Worm (Caenorhabditis elegans): Measurements from ENCODE around the gene C06E1.1.

C06E1.1 gene

DNA sequence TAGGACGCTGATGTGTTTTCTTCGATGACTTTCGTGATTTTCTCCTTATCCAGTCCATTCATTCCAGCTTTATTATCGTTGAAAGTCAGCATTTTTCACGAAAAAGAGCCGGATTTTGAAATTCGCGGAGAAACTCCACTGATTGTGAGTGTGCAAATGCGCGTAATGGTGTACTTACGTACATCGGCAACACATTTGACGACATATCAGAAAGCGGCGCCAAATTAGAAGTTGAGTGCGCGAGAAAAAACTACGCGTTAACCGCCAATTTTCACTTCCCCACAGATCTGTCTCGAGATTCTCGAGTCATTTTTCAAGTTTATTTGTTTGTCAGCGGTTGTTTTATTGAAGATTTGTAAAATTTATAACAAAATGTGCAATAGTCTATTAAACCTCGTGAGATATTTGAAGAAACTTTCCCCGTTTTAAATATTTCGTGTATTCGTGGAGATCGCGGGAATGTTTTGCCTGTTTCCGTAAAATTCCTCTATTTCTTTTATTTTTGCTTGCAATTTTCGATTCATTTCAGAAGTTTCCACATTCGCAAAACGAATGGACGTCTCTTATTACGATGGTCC, 22.9 kb downstream of the C06E1.1 start, which contains the start of the genes polk-1 and gpr-1 (continued):
- TF ChIP-seq F55B11.4 (tag; optimal IDR thresholded peaks at IDR 0.05; ENCODE audit: borderline replicate concordance, insufficient read depth) (no peak), nfyb-1 (GFP tag; IDR thresholded peaks at IDR 0.05) (no peak), gei-17 (GFP tag; optimal IDR thresholded peaks at IDR 0.05) (no peak), B0019.2 (GFP tag; conservative IDR thresholded peaks at IDR 0.05) (no peak), madf-8 (GFP tag; conservative IDR thresholded peaks at IDR 0.05) (peak; percentile 87), madf-10 (tag; optimal IDR thresholded peaks at IDR 0.05) (no peak), lsl-1 (GFP tag; optimal IDR thresholded peaks at IDR 0.05) (peak; percentile 61), mcd-1 (GFP tag; IDR thresholded peaks at IDR 0.05) (peak; percentile 57), hlh-26 (GFP tag; conservative IDR thresholded peaks at IDR 0.05) (no peak), hsf-1 (GFP tag; IDR thresholded peaks at IDR 0.05) (peak; percentile 78), B0336.3 (GFP tag; IDR thresholded peaks at IDR 0.05) (no peak), hlh-12 (tag; optimal IDR thresholded peaks at IDR 0.05) (no peak), lin-26 (GFP tag; IDR thresholded peaks at IDR 0.05) (no peak), ets-4 (GFP tag; optimal IDR thresholded peaks at IDR 0.05) (no peak), cebp-2 (GFP tag; IDR thresholded peaks at IDR 0.05) (no peak), F33H1.4 (GFP tag; IDR thresholded peaks at IDR 0.05) (peak; percentile 69), attf-3 (GFP tag; conservative IDR thresholded peaks at IDR 0.05) (peak; percentile 53; the same call in 1 of the 2 replicates), Y53G8AR.9 (GFP tag; conservative IDR thresholded peaks at IDR 0.05) (no peak), bed-1 (GFP tag; IDR thresholded peaks at IDR 0.05) (no peak), ceh-27 (GFP tag; optimal IDR thresholded peaks at IDR 0.05) (no peak), egl-18 (GFP tag; IDR thresholded peaks at IDR 0.05) (no peak), madf-3 (GFP tag; IDR thresholded peaks at IDR 0.05) (peak; percentile 81), cebp-1 (GFP tag; IDR thresholded peaks at IDR 0.05) (no peak), cebp-1 (tag; optimal IDR thresholded peaks at IDR 0.05) (no peak), tbp1 (GFP tag; optimal IDR thresholded peaks at IDR 0.05) (peak; percentile 10), egl-44 (GFP tag; IDR thresholded peaks at IDR 0.05) (no peak)

- TF ChIP-seq ztf-6 (GFP tag; IDR thresholded peaks at IDR 0.05) (no peak), ama-1 (optimal IDR thresholded peaks at IDR 0.05) (no peak), ama-1 (GFP tag; optimal IDR thresholded peaks at IDR 0.05) (no peak), somi-1 (GFP tag; optimal IDR thresholded peaks at IDR 0.05) (no peak), B0336.3 (GFP tag; IDR thresholded peaks at IDR 0.05) (no peak; the same call in 1 of the 2 replicates), lin-35 (GFP tag; optimal IDR thresholded peaks at IDR 0.05) (peak in 1 of 3 experiments; percentile 79), repo-1 (tag; optimal IDR thresholded peaks at IDR 0.05) (no peak), ceh-27 (GFP tag; optimal IDR thresholded peaks at IDR 0.05) (no peak), T07F8.4 (tag; optimal IDR thresholded peaks at IDR 0.05) (no peak), F22D6.2 (tag; optimal IDR thresholded peaks at IDR 0.05) (no peak), ztf-18 (tag; optimal IDR thresholded peaks at IDR 0.05) (peak; percentile 1), lin-26 (GFP tag; IDR thresholded peaks at IDR 0.05) (no peak), hlh-12 (tag; optimal IDR thresholded peaks at IDR 0.05) (no peak), mes-4 (tag; optimal IDR thresholded peaks at IDR 0.05) (no peak), dpff-1 (tag; optimal IDR thresholded peaks at IDR 0.05) (no peak), ztf-22 (GFP tag; optimal IDR thresholded peaks at IDR 0.05) (no peak), Y56A3A.18 (GFP tag; IDR thresholded peaks at IDR 0.05) (no peak), Y67H2A.10 (GFP tag; conservative IDR thresholded peaks at IDR 0.05) (no peak), ztf-25 (GFP tag; IDR thresholded peaks at IDR 0.05) (no peak), ztf-3 (GFP tag; optimal IDR thresholded peaks at IDR 0.05) (no peak), Y95B8A.8 (GFP tag; IDR thresholded peaks at IDR 0.05) (no peak), attf-5 (GFP tag; optimal IDR thresholded peaks at IDR 0.05) (peak; percentile 61), sea-2 (GFP tag; IDR thresholded peaks at IDR 0.05) (no peak), B0019.2 (GFP tag; conservative IDR thresholded peaks at IDR 0.05) (no peak), efl-1 (GFP tag; optimal IDR thresholded peaks at IDR 0.05) (peak; percentile 24), B0261.1 (tag; optimal IDR thresholded peaks at IDR 0.05) (no peak), ceh-79 (tag; optimal IDR thresholded peaks at IDR 0.05) (no peak), zfh-2 (GFP tag; conservative IDR thresholded peaks at IDR 0.05) (no peak), dpl-1 (GFP tag; optimal IDR thresholded peaks at IDR 0.05) (peak; percentile 47)
These were observed 25.2 kb downstream of the C06E1.1 start, which contains the start of gene dnj-10 for ce11 chrIII:8630833-8631232. Gene dnj-10 (plus strand): TSS chrIII:8631165.
